Worm (Caenorhabditis elegans) whole organism, L4 larva: ENCODE results near the gene str-261.

Experiments
- ZK546.5 ChIP-seq, 2 experiments: sonication (generic microtip); optimal IDR thresholded peaks; 2 replicates each; lab custom pipeline; 2017; ENCODE audit warnings: missing biosample characterization in 2 of 2, missing genetic modification characterization in 2 of 2
- ceh-28 ChIP-seq: fragments of 150-350 bp; optimal IDR thresholded peaks from 2 replicates; lab custom pipeline; 2014; ENCODE audit warnings: missing biosample characterization, missing genetic modification reagents, missing genetic modification characterization
- nhr-237 ChIP-seq: sonication (generic microtip); optimal IDR thresholded peaks from 2 replicates; lab custom pipeline; 2017; ENCODE audit warnings: missing biosample characterization, missing genetic modification characterization
- nhr-77 ChIP-seq: fragments of 150-350 bp; optimal IDR thresholded peaks from 2 replicates; lab custom pipeline; 2014; ENCODE audit warnings: missing biosample characterization, missing genetic modification characterization
- pha-4 ChIP-seq, 2 experiments: fragments of 150-350 bp in 1 of 2; fragments of 200-800 bp in 1 of 2; sonication (Bioruptor generic) in 1 of 2; IDR thresholded peaks in 1 of 2; optimal IDR thresholded peaks in 1 of 2; 2 replicates each; pipeline versions ENCODE4 v1.3.6 to Lab custom; 2014 to 2022; ENCODE audit warnings: missing genetic modification characterization in 2 of 2, missing genetic modification reagents in 2 of 2, missing biosample characterization in 1 of 2, missing compliant biosample characterization in 1 of 2
- php-3 ChIP-seq: fragments of 200-800 bp; sonication (Bioruptor generic); IDR thresholded peaks from 2 replicates; pipeline ENCODE4 v1.3.6; 2022; ENCODE audit warnings: missing genetic modification reagents, missing genetic modification characterization, missing compliant biosample characterization
- snpc-4 ChIP-seq: fragments of 150-350 bp; optimal IDR thresholded peaks from 2 replicates; lab custom pipeline; 2014; ENCODE audit warnings: missing biosample characterization, missing genetic modification characterization
- unc-62 ChIP-seq, 3 experiments: fragments of 150-350 bp in 1 of 3; sonication (generic microtip); optimal IDR thresholded peaks in 2 of 3; peaks in 1 of 3; 1 replicate in 1 of 3; 2 replicates in 2 of 3; lab custom pipeline; 2014 to 2017; ENCODE audit warnings: missing biosample characterization in 3 of 3, missing genetic modification characterization in 3 of 3, missing genetic modification reagents in 3 of 3, missing genotype in 1 of 3
- zip-11 ChIP-seq: fragments of 200-800 bp; sonication (Bioruptor generic); IDR thresholded peaks from 2 replicates; pipeline ENCODE4 v1.3.6; 2022; ENCODE audit warnings: missing genetic modification characterization, missing compliant biosample characterization
- ztf-11 ChIP-seq: fragments of 150-350 bp; optimal IDR thresholded peaks from 2 replicates; lab custom pipeline; 2014; ENCODE audit warnings: missing biosample characterization, missing genetic modification characterization

DNA sequence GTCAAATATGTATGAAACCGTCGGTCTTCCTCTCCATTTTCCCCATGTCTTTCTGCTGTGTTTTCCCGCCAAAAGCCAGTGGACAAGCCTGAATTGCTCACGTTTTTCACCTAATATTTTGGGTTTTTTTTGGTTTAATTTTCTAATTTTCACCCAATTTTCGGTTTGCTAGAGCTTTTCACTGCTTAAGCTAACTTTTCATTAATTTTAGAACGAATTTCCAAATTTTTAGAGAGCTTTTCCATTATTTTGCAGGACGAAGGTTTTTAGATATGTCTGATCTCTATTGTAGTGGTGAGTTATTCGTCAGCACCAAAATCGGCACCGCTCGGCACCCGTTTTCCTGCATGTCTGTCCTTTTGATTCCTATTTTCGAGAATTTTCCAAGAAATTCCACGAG is 20.7 kb upstream of the str-261 start:
- no peak for TF ChIP-seq snpc-4
- TF ChIP-seq ZK546.5 (tag; optimal IDR thresholded peaks at IDR 0.05; lab: Kevin White, UChicago), result no peak
- no peak for TF ChIP-seq nhr-237 (tag; lab: Kevin White, UChicago)
- no peak for TF ChIP-seq php-3 (GFP tag; lab: Robert Waterston, UW)
- no peak for TF ChIP-seq ztf-11 (tag; lab: Kevin White, UChicago)
- TF ChIP-seq pha-4 (GFP tag; IDR thresholded peaks at IDR 0.05; lab: Robert Waterston, UW), result no peak
- no peak for TF ChIP-seq pha-4 (tag; optimal IDR thresholded peaks at IDR 0.05; lab: Kevin White, UChicago)
- no peak for TF ChIP-seq unc-62 (GFP tag; optimal IDR thresholded peaks at IDR 0.05 in 1 of 2; lab: Kevin White, UChicago)
- TF ChIP-seq unc-62 (tag; optimal IDR thresholded peaks at IDR 0.05; lab: Kevin White, UChicago), result no peak
- no peak for TF ChIP-seq zip-11
- no peak for TF ChIP-seq ceh-28 (tag; lab: Kevin White, UChicago)
- no peak for TF ChIP-seq nhr-77 (tag; lab: Kevin White, UChicago)
